Fruit fly (Drosophila melanogaster): Measurements from ENCODE around the gene CG13887.

DNA sequence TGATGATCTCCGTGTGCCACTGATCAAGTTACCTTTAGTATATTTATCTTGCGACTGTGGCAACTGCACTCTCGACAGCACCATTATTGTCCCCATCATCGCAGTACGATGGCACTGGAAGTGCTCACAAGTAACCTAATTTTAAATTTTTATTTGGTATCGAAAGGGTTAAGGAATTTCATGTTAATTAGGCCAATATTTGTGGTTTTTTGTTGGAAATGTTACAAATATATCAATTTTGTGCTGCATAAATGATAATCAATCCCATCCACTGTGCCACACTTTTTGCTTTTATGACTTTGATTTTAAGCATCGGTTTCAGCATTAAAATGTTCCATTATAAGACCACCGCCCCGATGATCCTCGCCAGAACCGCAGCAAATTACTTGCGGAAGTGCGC lies 15.0 kb upstream of the CG13887 start:
- no peak for TF ChIP-seq Myc (optimal IDR thresholded peaks at IDR 0.05)
- no peak for TF ChIP-seq h (optimal IDR thresholded peaks at IDR 0.05)
- no peak for TF ChIP-seq insv (optimal IDR thresholded peaks at IDR 0.05)
- no peak for TF ChIP-seq Sin3A (optimal IDR thresholded peaks at IDR 0.05)
- TF ChIP-seq psq (optimal IDR thresholded peaks at IDR 0.05), result no peak

Measured in Kc167 (cell line).